Fruit fly (Drosophila melanogaster) whole organism, embryonic: ENCODE data around the gene MSBP.

ENCODE experiments used
- CG1024 ChIP-seq: fragments of 200-800 bp; sonication (Bioruptor generic); IDR thresholded peaks from 2 replicates; pipeline ENCODE4 v1.3.6; 2022; ENCODE audit warnings: missing biosample characterization, missing genetic modification characterization
- CG10274 ChIP-seq: fragments of 200-800 bp; sonication (Bioruptor generic); optimal IDR thresholded peaks from 3 replicates; lab custom pipeline; 2017; ENCODE audit warnings: missing biosample characterization, mild to moderate bottlenecking, missing genetic modification characterization
- CG12391 ChIP-seq: fragments of 200-800 bp; sonication (Bioruptor generic); optimal IDR thresholded peaks from 3 replicates; lab custom pipeline; 2018; ENCODE audit warnings: missing biosample characterization, mild to moderate bottlenecking, missing genetic modification characterization, moderate library complexity
- CG1529 ChIP-seq: fragments of 200-800 bp; sonication (Bioruptor generic); optimal IDR thresholded peaks from 3 replicates; lab custom pipeline; 2018; ENCODE audit warnings: missing biosample characterization, missing genetic modification characterization
- CG17328 ChIP-seq: fragments of 200-800 bp; sonication (Bioruptor generic); IDR thresholded peaks from 2 replicates; pipeline ENCODE4 v1.3.6; 2022; ENCODE audit warnings: missing biosample characterization, missing genetic modification characterization
- CG17612 ChIP-seq: fragments of 200-800 bp; sonication (Bioruptor generic); IDR thresholded peaks from 2 replicates; pipeline ENCODE4 v1.3.6; 2022; ENCODE audit warnings: missing biosample characterization, missing genetic modification characterization
- CG2120 ChIP-seq: fragments of 200-800 bp; sonication (Bioruptor generic); optimal IDR thresholded peaks from 3 replicates; lab custom pipeline; 2016; ENCODE audit warnings: missing biosample characterization, missing genetic modification characterization
- CG2712 ChIP-seq: fragments of 200-800 bp; optimal IDR thresholded peaks from 3 replicates; lab custom pipeline; 2019; ENCODE audit warnings: missing biosample characterization, mild to moderate bottlenecking, missing genetic modification characterization, moderate library complexity
- CG30020 ChIP-seq: fragments of 200-800 bp; optimal IDR thresholded peaks from 2 replicates; lab custom pipeline; 2019; ENCODE audit warnings: missing biosample characterization, mild to moderate bottlenecking, missing genetic modification characterization, moderate library complexity
- CG7928 ChIP-seq: fragments of 200-800 bp; sonication (Bioruptor generic); optimal IDR thresholded peaks from 2 replicates; lab custom pipeline; 2017; ENCODE audit warnings: missing biosample characterization, mild to moderate bottlenecking, missing genetic modification characterization
- CG7963 ChIP-seq: fragments of 200-800 bp; sonication (Bioruptor generic); IDR thresholded peaks from 3 replicates; pipeline ENCODE4 v1.3.6; 2022; ENCODE audit warnings: missing biosample characterization, missing genetic modification characterization; ENCODE audit not compliant: partially characterized antibody
- CG8388 ChIP-seq: fragments of 200-800 bp; sonication (Bioruptor generic); optimal IDR thresholded peaks from 2 replicates; lab custom pipeline; 2019; ENCODE audit warnings: missing biosample characterization, mild to moderate bottlenecking, missing genetic modification characterization, moderate library complexity
- CHES-1-like ChIP-seq: fragments of 200-800 bp; sonication (Bioruptor generic); optimal IDR thresholded peaks from 2 replicates; lab custom pipeline; 2016; ENCODE audit warnings: missing biosample characterization, missing genetic modification characterization
- Dad ChIP-seq: fragments of 200-800 bp; sonication (Bioruptor generic); optimal IDR thresholded peaks from 3 replicates; lab custom pipeline; 2016; ENCODE audit warnings: missing biosample characterization, missing genetic modification characterization
- Dfd ChIP-seq, 2 experiments: fragments of >200 bp; optimal IDR thresholded peaks; 2 replicates each; lab custom pipeline; 2017; ENCODE audit warnings: missing biosample characterization in 2 of 2, missing genetic modification characterization in 2 of 2
- Dll ChIP-seq: fragments of 200-800 bp; sonication (Bioruptor generic); IDR thresholded peaks from 4 replicates; pipeline ENCODE4 v1.3.6; 2022; ENCODE audit warnings: missing biosample characterization, missing genetic modification characterization; ENCODE audit not compliant: partially characterized antibody
- Fer2 ChIP-seq: fragments of 200-800 bp; sonication (Bioruptor generic); optimal IDR thresholded peaks from 2 replicates; lab custom pipeline; 2018; ENCODE audit warnings: missing biosample characterization, mild to moderate bottlenecking, missing genetic modification characterization, moderate library complexity
- Hey ChIP-seq: fragments of 200-800 bp; sonication (Bioruptor generic); optimal IDR thresholded peaks from 3 replicates; lab custom pipeline; 2018; ENCODE audit warnings: missing biosample characterization, mild to moderate bottlenecking, missing genetic modification characterization
- MESR4 ChIP-seq: fragments of 200-800 bp; sonication (Bioruptor generic); optimal IDR thresholded peaks from 2 replicates; lab custom pipeline; 2018; ENCODE audit warnings: missing biosample characterization, mild to moderate bottlenecking, missing genetic modification characterization, moderate library complexity
- Myb ChIP-seq: fragments of 200-800 bp; sonication (Bioruptor generic); optimal IDR thresholded peaks from 2 replicates; lab custom pipeline; 2016; ENCODE audit warnings: missing biosample characterization, missing genetic modification characterization
- NFAT ChIP-seq: fragments of 200-800 bp; sonication (Bioruptor generic); IDR thresholded peaks from 2 replicates; pipeline ENCODE4 v1.3.6; 2022; ENCODE audit warnings: missing biosample characterization, missing genetic modification characterization
- PHDP ChIP-seq: fragments of 200-800 bp; sonication (Bioruptor generic); optimal IDR thresholded peaks from 3 replicates; lab custom pipeline; 2018; ENCODE audit warnings: missing biosample characterization, mild to moderate bottlenecking, missing genetic modification characterization, moderate library complexity
- Pdp1 ChIP-seq, 2 experiments: fragments of 200-800 bp; sonication (Bioruptor generic); optimal IDR thresholded peaks; 3 replicates each; lab custom pipeline; 2016; ENCODE audit warnings: missing biosample characterization in 2 of 2, missing genetic modification characterization in 2 of 2, mild to moderate bottlenecking in 1 of 2, moderate library complexity in 1 of 2
- Poxn ChIP-seq: fragments of 200-800 bp; sonication (Bioruptor generic); IDR thresholded peaks from 2 replicates; pipeline ENCODE4 v1.3.6; 2022; ENCODE audit warnings: missing biosample characterization, missing genetic modification characterization
- Rfx ChIP-seq: fragments of 200-800 bp; sonication (Bioruptor generic); IDR thresholded peaks from 2 replicates; pipeline ENCODE4 v1.3.6; 2022; ENCODE audit warnings: missing biosample characterization, missing genetic modification characterization
- Scr ChIP-seq: fragments of 200-800 bp; sonication (Bioruptor generic); IDR thresholded peaks from 2 replicates; pipeline ENCODE4 v1.3.6; 2022; ENCODE audit warnings: missing biosample characterization, missing genetic modification characterization; ENCODE audit not compliant: partially characterized antibody
- Sry-δ ChIP-seq: fragments of 200-800 bp; sonication (Bioruptor generic); optimal IDR thresholded peaks from 2 replicates; lab custom pipeline; 2016; ENCODE audit warnings: missing biosample characterization, missing genetic modification characterization
- Xbp1 ChIP-seq: fragments of 200-800 bp; sonication (Bioruptor generic); optimal IDR thresholded peaks from 3 replicates; lab custom pipeline; 2016; ENCODE audit warnings: missing biosample characterization, mild to moderate bottlenecking, missing genetic modification characterization
- abd-A ChIP-seq: fragments of 200-800 bp; sonication (Bioruptor generic); optimal IDR thresholded peaks from 3 replicates; lab custom pipeline; 2019; ENCODE audit warnings: missing biosample characterization, mild to moderate bottlenecking, missing genetic modification characterization, moderate library complexity
- amos ChIP-seq: fragments of 200-800 bp; sonication (Bioruptor generic); IDR thresholded peaks from 2 replicates; pipeline ENCODE4 v1.3.6; 2022; ENCODE audit warnings: missing biosample characterization, missing genetic modification characterization; ENCODE audit not compliant: partially characterized antibody
- bcd ChIP-seq: fragments of 200-800 bp; sonication (Bioruptor generic); optimal IDR thresholded peaks from 2 replicates; lab custom pipeline; 2017; ENCODE audit warnings: missing biosample characterization, mild to moderate bottlenecking, missing genetic modification characterization
- bigmax ChIP-seq: fragments of 200-800 bp; sonication (Bioruptor generic); optimal IDR thresholded peaks from 2 replicates; lab custom pipeline; 2018; ENCODE audit warnings: missing biosample characterization, mild to moderate bottlenecking, missing genetic modification characterization
- crp ChIP-seq, 2 experiments: fragments of 200-800 bp; sonication (Bioruptor generic); optimal IDR thresholded peaks; 2 replicates in 1 of 2; 3 replicates in 1 of 2; lab custom pipeline; 2017; ENCODE audit warnings: missing biosample characterization in 2 of 2, missing genetic modification characterization in 2 of 2, mild to moderate bottlenecking in 1 of 2, moderate library complexity in 1 of 2
- ewg ChIP-seq: fragments of 200-800 bp; sonication (Bioruptor generic); optimal IDR thresholded peaks from 3 replicates; lab custom pipeline; 2017; ENCODE audit warnings: mild to moderate bottlenecking, missing biosample characterization, missing genetic modification reagents, missing genetic modification characterization
- exex ChIP-seq: fragments of 200-800 bp; sonication (Bioruptor generic); optimal IDR thresholded peaks from 4 replicates; lab custom pipeline; 2018; ENCODE audit warnings: missing biosample characterization, mild to moderate bottlenecking, missing genetic modification characterization, moderate library complexity
- fd64A ChIP-seq: fragments of 200-800 bp; sonication (Bioruptor generic); optimal IDR thresholded peaks from 3 replicates; lab custom pipeline; 2018; ENCODE audit warnings: missing biosample characterization, mild to moderate bottlenecking, missing genetic modification characterization
- ftz-f1 ChIP-seq: fragments of 200-800 bp; sonication (Bioruptor generic); optimal IDR thresholded peaks from 2 replicates; lab custom pipeline; 2016; ENCODE audit warnings: missing biosample characterization, missing genetic modification characterization
- gfzf ChIP-seq: fragments of 200-800 bp; sonication (Bioruptor generic); optimal IDR thresholded peaks from 2 replicates; lab custom pipeline; 2016; ENCODE audit warnings: missing biosample characterization, mild to moderate bottlenecking, missing genetic modification characterization, moderate library complexity
- gro ChIP-seq: fragments of 200-800 bp; sonication (Bioruptor generic); optimal IDR thresholded peaks from 2 replicates; lab custom pipeline; 2016; ENCODE audit warnings: missing biosample characterization, missing genetic modification characterization
- hbn ChIP-seq: fragments of 200-800 bp; sonication (Bioruptor generic); IDR thresholded peaks from 2 replicates; pipeline ENCODE4 v1.3.6; 2022; ENCODE audit warnings: missing biosample characterization, missing genetic modification characterization; ENCODE audit not compliant: partially characterized antibody
- insv ChIP-seq, 2 experiments: fragments of 200-800 bp; sonication (Bioruptor generic); optimal IDR thresholded peaks; 3 replicates each; lab custom pipeline; 2016 to 2018; ENCODE audit warnings: missing biosample characterization in 2 of 2, missing genetic modification characterization in 2 of 2
- inv ChIP-seq: fragments of 200-800 bp; sonication (Bioruptor generic); IDR thresholded peaks from 2 replicates; pipeline ENCODE4 v1.3.6; 2022; ENCODE audit warnings: missing biosample characterization, missing genetic modification characterization; ENCODE audit not compliant: partially characterized antibody
- mam ChIP-seq: fragments of 200-800 bp; sonication (Bioruptor generic); optimal IDR thresholded peaks from 3 replicates; lab custom pipeline; 2016; ENCODE audit warnings: missing biosample characterization, missing genetic modification characterization
- nau ChIP-seq: fragments of 200-800 bp; sonication (Bioruptor generic); optimal IDR thresholded peaks from 3 replicates; lab custom pipeline; 2017; ENCODE audit warnings: missing biosample characterization, mild to moderate bottlenecking, missing genetic modification characterization, missing genetic modification reagents
- pzg ChIP-seq: fragments of 200-800 bp; sonication (Bioruptor generic); optimal IDR thresholded peaks from 3 replicates; lab custom pipeline; 2018; ENCODE audit warnings: missing biosample characterization, mild to moderate bottlenecking, missing genetic modification characterization, moderate library complexity
- twi ChIP-seq: fragments of 200-800 bp; optimal IDR thresholded peaks from 2 replicates; lab custom pipeline; 2019; ENCODE audit warnings: missing biosample characterization, mild to moderate bottlenecking, missing genetic modification characterization, moderate library complexity
- unc-4 ChIP-seq: fragments of 200-800 bp; sonication (Bioruptor generic); IDR thresholded peaks from 2 replicates; pipeline ENCODE4 v1.3.6; 2022; ENCODE audit warnings: missing biosample characterization, missing genetic modification characterization; ENCODE audit not compliant: partially characterized antibody

Gene MSBP

DNA sequence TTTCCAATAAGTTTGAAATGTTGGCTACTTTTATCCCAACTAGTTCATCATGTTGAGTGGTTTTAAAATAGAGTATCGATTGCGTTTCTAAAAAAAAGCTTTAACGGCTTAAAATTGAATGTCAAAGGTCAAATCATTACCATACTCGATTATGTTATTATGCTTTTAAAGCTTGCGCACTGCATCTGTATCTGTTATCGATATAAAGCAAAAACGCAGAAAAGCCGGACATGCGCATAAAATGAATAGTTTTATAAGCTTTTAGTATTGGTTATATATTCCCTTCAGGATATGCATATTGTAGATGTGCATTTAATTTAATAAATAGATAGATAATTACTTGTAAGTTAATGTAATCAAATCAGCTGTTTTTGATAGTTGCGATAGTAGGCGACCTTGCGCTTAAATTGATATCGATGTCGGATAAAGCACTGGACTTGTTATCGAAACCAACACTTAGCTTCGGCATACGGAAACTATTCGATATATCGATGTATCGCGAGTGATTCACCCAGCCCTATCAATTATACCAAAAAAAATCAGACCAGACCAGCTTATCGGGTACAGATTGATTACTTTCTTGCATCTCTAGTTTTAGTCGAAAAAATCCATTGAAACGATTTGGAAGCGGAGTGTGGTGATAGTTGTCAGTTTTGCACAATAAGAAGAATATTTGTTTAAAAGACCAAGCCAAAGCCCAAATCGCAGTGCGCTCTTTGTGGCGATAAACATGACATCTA, 1.9 kb upstream of the MSBP start, which contains the start of gene shi (continued):
- TF ChIP-seq Scr (GFP tag; lab: Robert Waterston, UW) = peak; percentile 96
- no peak for TF ChIP-seq bigmax (GFP tag; lab: Kevin White, UChicago)
- peak; percentile 94 for TF ChIP-seq Sry-δ (GFP tag; lab: Kevin White, UChicago)
- peak; percentile 97 for TF ChIP-seq ewg
- peak; percentile 98 for TF ChIP-seq CG7963 (GFP tag; lab: Robert Waterston, UW)
- TF ChIP-seq CG12391 (tag; lab: Kevin White, UChicago) = peak; percentile 50
- TF ChIP-seq insv (GFP tag; optimal IDR thresholded peaks at IDR 0.05; lab: Kevin White, UChicago) = peak in 1 of 2 experiments; percentile 67
- no peak for TF ChIP-seq NFAT
- TF ChIP-seq CG8388 (GFP tag; lab: Kevin White, UChicago) = no peak
- TF ChIP-seq Dll (GFP tag; lab: Robert Waterston, UW) = peak; percentile 95
- no peak; the same call in 1 of the 2 replicates for TF ChIP-seq Rfx (GFP tag; lab: Robert Waterston, UW)
- peak; percentile 86 for TF ChIP-seq exex (tag; lab: Kevin White, UChicago)
- TF ChIP-seq CG17328 (GFP tag; lab: Robert Waterston, UW) = 0 out of 2 replicates have a peak, but pooled peaks have one; percentile 14
- TF ChIP-seq nau (GFP tag; lab: Kevin White, UChicago) = no peak
- TF ChIP-seq gro (GFP tag; lab: Kevin White, UChicago) = peak; percentile 27
- TF ChIP-seq twi (tag; lab: Kevin White, UChicago) = no peak
- no peak for TF ChIP-seq Fer2 (tag; lab: Kevin White, UChicago)
- peak; percentile 83 for TF ChIP-seq CG7928 (GFP tag; lab: Kevin White, UChicago)
- no peak for TF ChIP-seq CG10274 (GFP tag; lab: Kevin White, UChicago)
- peak; percentile 97 for TF ChIP-seq inv (GFP tag; lab: Robert Waterston, UW)
- peak; percentile 14 for TF ChIP-seq Dad
- TF ChIP-seq CG2120 (GFP tag; lab: Kevin White, UChicago) = peak; percentile 48
- peak; percentile 94 for TF ChIP-seq pzg (GFP tag; lab: Kevin White, UChicago)
- TF ChIP-seq amos (GFP tag; lab: Robert Waterston, UW) = peak; percentile 99
- TF ChIP-seq Xbp1 (GFP tag; lab: Kevin White, UChicago) = no peak
- TF ChIP-seq Poxn (GFP tag; lab: Robert Waterston, UW) = no peak
- TF ChIP-seq Myb (GFP tag; lab: Kevin White, UChicago) = peak; percentile 55
- TF ChIP-seq mam (GFP tag; lab: Kevin White, UChicago) = peak; percentile 6
- TF ChIP-seq PHDP = peak; percentile 11
- TF ChIP-seq unc-4 (GFP tag; lab: Robert Waterston, UW) = peak; percentile 96
- 0 out of 2 replicates have a peak, but pooled peaks have one; percentile 18 for TF ChIP-seq CG1024 (GFP tag; lab: Robert Waterston, UW)
- TF ChIP-seq ftz-f1 (GFP tag; lab: Kevin White, UChicago) = peak; percentile 96
- TF ChIP-seq abd-A (tag; lab: Kevin White, UChicago) = peak; percentile 83
- peak; percentile 46 for TF ChIP-seq CG2712 (tag; lab: Kevin White, UChicago)
- peak; percentile 3 for TF ChIP-seq bcd (GFP tag; lab: Kevin White, UChicago)
- peak in 1 of 2 experiments; percentile 87 for TF ChIP-seq crp (GFP tag; optimal IDR thresholded peaks at IDR 0.05; lab: Kevin White, UChicago)
- peak; percentile 84 for TF ChIP-seq CG30020 (tag; lab: Kevin White, UChicago)
- no peak for TF ChIP-seq fd64A (GFP tag; lab: Kevin White, UChicago)
- TF ChIP-seq Dfd (GFP tag; optimal IDR thresholded peaks at IDR 0.05; lab: Kevin White, UChicago) = no peak
- TF ChIP-seq CG1529 (GFP tag; lab: Kevin White, UChicago) = no peak
- no peak for TF ChIP-seq CG17612 (GFP tag; lab: Robert Waterston, UW)
- peak; percentile 53 for TF ChIP-seq gfzf (GFP tag; lab: Kevin White, UChicago)
- TF ChIP-seq hbn (GFP tag; lab: Robert Waterston, UW) = peak; percentile 96
- TF ChIP-seq MESR4 (GFP tag; lab: Kevin White, UChicago) = peak; percentile 72
- TF ChIP-seq Hey (tag; lab: Kevin White, UChicago) = no peak
- TF ChIP-seq Pdp1 (GFP tag; optimal IDR thresholded peaks at IDR 0.05; lab: Kevin White, UChicago) = peak in 1 of 2 experiments; percentile 8
- TF ChIP-seq CHES-1-like = peak; percentile 44
